Worm (Caenorhabditis elegans) whole organism, young adult: Measurements from ENCODE around the gene prdh-1.

Experiments
- C17E4.6 ChIP-seq: fragments of 200-800 bp; sonication (Bioruptor generic); IDR thresholded peaks from 2 replicates; pipeline ENCODE4 v1.3.6; 2022; ENCODE audit warnings: missing genetic modification reagents, missing genetic modification characterization, missing compliant biosample characterization
- D2030.7 ChIP-seq: fragments of 200-800 bp; sonication (Bioruptor generic); IDR thresholded peaks from 2 replicates; pipeline ENCODE4 v1.3.6; 2022; ENCODE audit warnings: missing genetic modification reagents, missing genetic modification characterization, missing compliant biosample characterization
- F33H1.4 ChIP-seq: fragments of 200-800 bp; sonication (Bioruptor generic); IDR thresholded peaks from 2 replicates; pipeline ENCODE4 v1.3.6; 2022; ENCODE audit warnings: missing genetic modification reagents, missing genetic modification characterization, missing compliant biosample characterization
- F49E8.2 ChIP-seq: sonication (generic microtip); optimal IDR thresholded peaks from 3 replicates; lab custom pipeline; 2017; ENCODE audit warnings: missing genetic modification characterization, mild to moderate bottlenecking, missing compliant biosample characterization, antibody characterized with exemption, moderate library complexity; ENCODE audit not compliant: insufficient read depth
- F55B11.4 ChIP-seq: sonication (generic microtip); optimal IDR thresholded peaks from 2 replicates; lab custom pipeline; 2016; ENCODE audit warnings: missing compliant biosample characterization, missing genetic modification characterization, borderline replicate concordance; ENCODE audit not compliant: insufficient read depth
- F57A8.1 ChIP-seq: fragments of 200-800 bp; sonication (Bioruptor generic); optimal IDR thresholded peaks from 2 replicates; lab custom pipeline; 2018; ENCODE audit warnings: mild to moderate bottlenecking, missing genetic modification characterization, moderate library complexity, missing compliant biosample characterization
- T26A5.8 ChIP-seq: sonication (generic microtip); optimal IDR thresholded peaks from 2 replicates; lab custom pipeline; 2016; ENCODE audit warnings: missing genetic modification characterization, missing compliant biosample characterization
- Y53F4B.3 ChIP-seq: fragments of 200-800 bp; sonication (Bioruptor generic); IDR thresholded peaks from 2 replicates; pipeline ENCODE4 v1.3.6; 2022; ENCODE audit warnings: missing genetic modification reagents, missing genetic modification characterization, missing compliant biosample characterization
- Y56A3A.18 ChIP-seq: fragments of 200-800 bp; sonication (Bioruptor generic); IDR thresholded peaks from 2 replicates; pipeline ENCODE4 v1.3.6; 2022; ENCODE audit warnings: missing genetic modification reagents, missing genetic modification characterization, missing compliant biosample characterization
- Y67H2A.10 ChIP-seq: fragments of 200-800 bp; sonication (Bioruptor generic); conservative IDR thresholded peaks from 2 replicates; pipeline ENCODE4 v1.3.6; 2022; ENCODE audit warnings: missing genetic modification reagents, missing genetic modification characterization, missing compliant biosample characterization
- attf-5 ChIP-seq: fragments of 200-800 bp; sonication (Bioruptor generic); optimal IDR thresholded peaks from 2 replicates; lab custom pipeline; 2018; ENCODE audit warnings: mild to moderate bottlenecking, missing genetic modification characterization, missing compliant biosample characterization
- attf-6 ChIP-seq: fragments of 200-800 bp; sonication (Bioruptor generic); IDR thresholded peaks from 2 replicates; pipeline ENCODE4 v1.3.6; 2022; ENCODE audit warnings: missing genetic modification reagents, missing genetic modification characterization, missing compliant biosample characterization
- ceh-27 ChIP-seq: fragments of 200-800 bp; sonication (Bioruptor generic); optimal IDR thresholded peaks from 2 replicates; lab custom pipeline; 2018; ENCODE audit warnings: mild to moderate bottlenecking, missing genetic modification characterization, moderate library complexity, missing compliant biosample characterization
- dox-1 ChIP-seq: fragments of 200-800 bp; sonication (Bioruptor generic); IDR thresholded peaks from 2 replicates; pipeline ENCODE4 v1.3.6; 2022; ENCODE audit warnings: missing genetic modification reagents, missing genetic modification characterization, missing compliant biosample characterization
- egrh-3 ChIP-seq: fragments of 200-800 bp; sonication (Bioruptor generic); IDR thresholded peaks from 2 replicates; pipeline ENCODE4 v1.3.6; 2022; ENCODE audit warnings: missing genetic modification reagents, missing genetic modification characterization, missing compliant biosample characterization
- him-1 ChIP-seq: sonication (generic microtip); optimal IDR thresholded peaks from 2 replicates; lab custom pipeline; 2016; ENCODE audit warnings: missing genotype, missing genetic modification reagents, missing genetic modification characterization, missing compliant biosample characterization
- hmg-1.2 ChIP-seq: fragments of 200-800 bp; sonication (Bioruptor generic); IDR thresholded peaks from 2 replicates; pipeline ENCODE4 v1.3.6; 2022; ENCODE audit warnings: missing genetic modification reagents, missing genetic modification characterization, missing compliant biosample characterization
- hsf-1 ChIP-seq: fragments of 200-800 bp; sonication (Bioruptor generic); IDR thresholded peaks from 2 replicates; pipeline ENCODE4 v1.3.6; 2022; ENCODE audit warnings: missing genetic modification reagents, missing genetic modification characterization, missing compliant biosample characterization
- lin-54 ChIP-seq: fragments of 200-800 bp; sonication (Bioruptor generic); optimal IDR thresholded peaks from 2 replicates; lab custom pipeline; 2018; ENCODE audit warnings: mild to moderate bottlenecking, missing genetic modification characterization, missing compliant biosample characterization
- lir-1 ChIP-seq: fragments of 200-800 bp; sonication (Bioruptor generic); conservative IDR thresholded peaks from 2 replicates; pipeline ENCODE4 v1.3.6; 2022; ENCODE audit warnings: missing genetic modification reagents, missing genetic modification characterization, missing compliant biosample characterization
- lsl-1 ChIP-seq: fragments of 200-800 bp; sonication (Bioruptor generic); optimal IDR thresholded peaks from 2 replicates; lab custom pipeline; 2018; ENCODE audit warnings: mild to moderate bottlenecking, missing genetic modification characterization, moderate library complexity, missing compliant biosample characterization
- madf-6 ChIP-seq: fragments of 200-800 bp; sonication (Bioruptor generic); IDR thresholded peaks from 2 replicates; pipeline ENCODE4 v1.3.6; 2022; ENCODE audit warnings: missing genetic modification reagents, missing genetic modification characterization, missing compliant biosample characterization
- mcd-1 ChIP-seq: fragments of 200-800 bp; sonication (Bioruptor generic); IDR thresholded peaks from 2 replicates; pipeline ENCODE4 v1.3.6; 2022; ENCODE audit warnings: missing genetic modification reagents, missing genetic modification characterization, missing compliant biosample characterization
- nfya-1 ChIP-seq: sonication (generic microtip); optimal IDR thresholded peaks from 2 replicates; lab custom pipeline; 2017; ENCODE audit warnings: antibody characterized with exemption, missing compliant biosample characterization, missing genetic modification characterization, borderline replicate concordance; ENCODE audit not compliant: insufficient read depth
- nhr-179 ChIP-seq: sonication (generic microtip); optimal IDR thresholded peaks from 2 replicates; lab custom pipeline; 2016; ENCODE audit warnings: mild to moderate bottlenecking, missing genetic modification characterization, missing compliant biosample characterization
- nhr-80 ChIP-seq: sonication (generic microtip); optimal IDR thresholded peaks from 2 replicates; lab custom pipeline; 2016; ENCODE audit warnings: missing genetic modification characterization, missing compliant biosample characterization
- pbrm-1 ChIP-seq: fragments of 200-800 bp; sonication (Bioruptor generic); IDR thresholded peaks from 2 replicates; pipeline ENCODE4 v1.3.6; 2022; ENCODE audit warnings: missing genetic modification reagents, missing genetic modification characterization, missing compliant biosample characterization
- sdz-38 ChIP-seq: sonication (generic microtip); optimal IDR thresholded peaks from 2 replicates; lab custom pipeline; 2016; ENCODE audit warnings: missing genotype, missing genetic modification characterization, missing compliant biosample characterization
- snpc-1.1 ChIP-seq: sonication (generic microtip); optimal IDR thresholded peaks from 2 replicates; lab custom pipeline; 2017; ENCODE audit warnings: missing genetic modification characterization, mild to moderate bottlenecking, missing compliant biosample characterization, antibody characterized with exemption, moderate library complexity, missing genotype, missing genetic modification reagents; ENCODE audit not compliant: insufficient read depth
- snpc-4 ChIP-seq, 5 experiments: fragments of 150-350 bp in 1 of 5; sonication (generic microtip) in 4 of 5; optimal IDR thresholded peaks; 2 replicates each; lab custom pipeline; 2014 to 2018; ENCODE audit warnings: missing genetic modification characterization in 5 of 5, missing biosample characterization in 3 of 5, antibody characterized with exemption in 2 of 5, mild to moderate bottlenecking in 2 of 5, missing compliant biosample characterization in 2 of 5, missing genotype in 2 of 5, moderate library complexity in 2 of 5, missing genetic modification reagents in 1 of 5
- tbp1 ChIP-seq: fragments of 200-800 bp; sonication (Bioruptor generic); optimal IDR thresholded peaks from 2 replicates; lab custom pipeline; 2018; ENCODE audit warnings: mild to moderate bottlenecking, missing genetic modification characterization, missing compliant biosample characterization

The prdh-1 gene

DNA sequence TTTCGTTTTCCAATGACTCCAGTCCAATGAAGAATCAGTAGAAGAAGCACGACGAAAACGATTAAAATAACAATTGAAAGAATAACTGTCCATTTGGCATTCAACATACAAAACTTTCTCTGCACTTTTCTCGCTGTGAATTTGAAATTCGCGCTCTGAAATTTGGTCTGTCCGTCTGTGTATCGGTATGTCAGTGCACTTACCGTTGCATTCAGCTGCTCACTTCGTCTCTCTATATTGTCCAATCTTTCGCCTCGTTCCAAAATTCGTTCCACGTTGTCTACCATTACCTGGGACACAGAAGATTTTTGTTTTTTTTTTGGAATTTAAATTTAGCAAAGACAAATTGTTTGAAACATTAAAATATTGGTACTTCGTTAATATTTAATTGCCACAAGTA, 16.0 kb downstream of the prdh-1 start (continued):
- TF ChIP-seq Y67H2A.10 (GFP tag; lab: Robert Waterston, UW) (no peak), sdz-38 (tag; lab: Kevin White, UChicago) (no peak), T26A5.8 (tag; lab: Kevin White, UChicago) (no peak)

DNA sequence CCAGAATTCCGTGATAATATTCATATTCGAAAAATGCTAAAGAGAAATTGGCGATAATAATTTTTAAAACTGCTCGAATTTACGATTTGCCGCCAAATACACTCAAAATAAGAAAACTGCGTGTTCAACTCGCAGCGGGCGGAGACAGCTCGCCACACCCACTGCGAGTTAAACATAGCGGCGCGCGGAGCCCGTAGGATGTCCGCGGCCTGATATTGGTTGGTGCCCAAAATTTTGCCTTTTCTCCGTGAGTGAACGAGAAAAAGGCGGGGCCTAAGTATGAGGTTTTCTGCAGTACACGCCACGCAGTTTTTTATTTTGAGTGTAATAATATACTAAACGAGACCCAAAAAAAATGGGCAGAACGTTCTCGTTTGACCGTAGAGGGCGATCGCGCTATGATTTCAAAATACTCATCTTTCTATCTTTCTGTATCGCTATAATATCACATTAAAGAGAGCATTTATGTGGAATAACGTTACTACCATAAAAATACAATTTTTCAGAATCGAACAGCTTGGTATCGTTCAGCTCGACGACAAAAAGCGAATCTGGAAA, 21.0 kb downstream of the prdh-1 start:
- TF ChIP-seq dox-1 (GFP tag; lab: Robert Waterston, UW) = peak; percentile 84
- peak; percentile 63; the same call in 1 of the 2 replicates for TF ChIP-seq pbrm-1 (GFP tag; lab: Robert Waterston, UW)
- TF ChIP-seq tbp1 (GFP tag; lab: Kevin White, UChicago) = peak; percentile 65
- TF ChIP-seq lsl-1 (GFP tag; lab: Kevin White, UChicago) = peak; percentile 11
- TF ChIP-seq snpc-4 (GFP tag; optimal IDR thresholded peaks at IDR 0.05; lab: Kevin White, UChicago) = peak; percentile 84
- TF ChIP-seq snpc-4 (tag; optimal IDR thresholded peaks at IDR 0.05; lab: Kevin White, UChicago) = peak; percentile 86 to 95 (median 88)
- peak; percentile 48; the same call in 1 of the 2 replicates for TF ChIP-seq madf-6 (GFP tag; lab: Robert Waterston, UW)
- peak; percentile 99 for TF ChIP-seq attf-6
- 0 out of 2 replicates have a peak, but pooled peaks have one; percentile 23 for TF ChIP-seq egrh-3 (GFP tag; lab: Robert Waterston, UW)
- peak; percentile 29; the same call in 1 of the 2 replicates for TF ChIP-seq F33H1.4
- peak; percentile 91 for TF ChIP-seq hmg-1.2 (GFP tag; lab: Robert Waterston, UW)
- 0 out of 2 replicates have a peak, but pooled peaks have one; percentile 33 for TF ChIP-seq C17E4.6 (GFP tag; lab: Robert Waterston, UW)
- TF ChIP-seq hsf-1 (GFP tag; lab: Robert Waterston, UW) = 0 out of 2 replicates have a peak, but pooled peaks have one; percentile 33
- TF ChIP-seq D2030.7 = peak; percentile 75
- peak; percentile 53 for TF ChIP-seq snpc-1.1 (tag; lab: Kevin White, UChicago)
- TF ChIP-seq mcd-1 (GFP tag; lab: Robert Waterston, UW) = peak; percentile 42; the same call in 1 of the 2 replicates

DNA sequence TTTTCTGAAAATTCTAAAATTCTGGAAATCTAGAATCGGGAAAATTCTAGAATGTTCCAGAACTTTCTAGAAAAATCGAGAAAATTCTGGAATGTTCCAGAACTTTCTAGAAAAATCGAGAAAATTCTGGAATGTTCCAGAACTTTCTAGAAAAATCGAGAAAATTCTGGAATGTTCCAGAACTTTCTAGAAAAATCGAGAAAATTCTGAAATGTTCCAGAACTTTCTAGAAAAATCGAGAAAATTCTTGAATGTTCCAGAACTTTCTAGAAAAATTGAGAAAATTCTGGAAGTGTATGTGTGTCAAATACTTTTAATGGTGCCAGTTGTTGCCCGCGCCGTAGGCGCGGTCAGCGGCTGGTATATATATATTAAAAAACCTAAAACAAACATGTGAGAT, 29.1 kb downstream of the prdh-1 start:
- peak; percentile 67; the same call in 1 of the 2 replicates for TF ChIP-seq egrh-3 (GFP tag; lab: Robert Waterston, UW)
- peak; percentile 88 for TF ChIP-seq hsf-1 (GFP tag; lab: Robert Waterston, UW)

DNA sequence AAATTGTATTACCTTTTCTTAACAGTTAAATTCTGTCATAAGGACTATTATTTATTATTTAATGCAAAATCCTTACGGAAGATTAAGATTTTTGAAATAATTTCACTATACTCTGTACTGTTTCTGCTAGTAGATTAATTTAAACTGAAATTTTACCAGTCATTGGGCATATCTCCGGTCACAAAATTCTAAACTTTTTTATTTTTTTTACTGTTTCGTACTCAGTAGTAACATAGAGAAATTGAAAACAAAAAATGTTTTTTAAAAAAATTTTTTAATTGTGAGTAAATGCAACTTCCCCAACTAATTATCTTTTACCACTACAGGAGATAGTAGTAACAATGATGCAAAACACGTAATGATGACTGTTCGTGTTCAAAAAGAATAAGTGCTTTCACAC, 38.1 kb downstream of the prdh-1 start:
- no peak for TF ChIP-seq Y56A3A.18 (GFP tag; lab: Robert Waterston, UW)
- TF ChIP-seq him-1 = no peak
- TF ChIP-seq lin-54 = no peak
- peak; percentile 58; the same call in 1 of the 2 replicates for TF ChIP-seq attf-6
- TF ChIP-seq Y53F4B.3 (GFP tag; lab: Robert Waterston, UW) = no peak
- TF ChIP-seq lir-1 (GFP tag; lab: Robert Waterston, UW) = no peak
- no peak for TF ChIP-seq F49E8.2 (tag; lab: Kevin White, UChicago)
- TF ChIP-seq F55B11.4 = no peak
- no peak for TF ChIP-seq snpc-4 (GFP tag; optimal IDR thresholded peaks at IDR 0.05; lab: Kevin White, UChicago)
- TF ChIP-seq snpc-4 (tag; optimal IDR thresholded peaks at IDR 0.05; lab: Kevin White, UChicago) = peak in 1 of 4 experiments; percentile 12
- TF ChIP-seq nfya-1 (tag; lab: Kevin White, UChicago) = no peak
- no peak for TF ChIP-seq F57A8.1 (GFP tag; lab: Kevin White, UChicago)
- TF ChIP-seq attf-5 (GFP tag; lab: Kevin White, UChicago) = no peak
- no peak for TF ChIP-seq ceh-27 (GFP tag; lab: Kevin White, UChicago)
- TF ChIP-seq nhr-179 (tag; lab: Kevin White, UChicago) = no peak
- TF ChIP-seq nhr-80 = no peak
- TF ChIP-seq, all 124 proteins: peak for 2
